Fruit fly (Drosophila melanogaster) S2 (cell line): Measurements from ENCODE around the gene CG31100.

Experiments used
- CG8478 ChIP-seq: fragments of >200 bp; optimal IDR thresholded peaks from 2 replicates; lab custom pipeline; 2018
- CTCF ChIP-seq, 2 experiments: fragments of >200 bp; optimal IDR thresholded peaks; 2 replicates each; lab custom pipeline; 2018

The CG31100 gene

dm6 chr3R:9037946-9038345, 34.5 kb upstream of the CG31100 start:
- TF ChIP-seq CG8478 (lab: Kevin White, UChicago) = no peak
- no peak for TF ChIP-seq CTCF (optimal IDR thresholded peaks at IDR 0.05; lab: Kevin White, UChicago)

- TF ChIP-seq CTCF (optimal IDR thresholded peaks at IDR 0.05; lab: Kevin White, UChicago) (no peak), CG8478 (lab: Kevin White, UChicago) (no peak)
Observed at dm6 chr3R:9035252-9035651, 31.8 kb upstream of the CG31100 start.

dm6 chr3R:9033619-9034401, 30.4 kb upstream of the CG31100 start:
- no peak for TF ChIP-seq CG8478 (lab: Kevin White, UChicago)
- no peak for TF ChIP-seq CTCF (optimal IDR thresholded peaks at IDR 0.05; lab: Kevin White, UChicago)

- TF ChIP-seq CTCF (optimal IDR thresholded peaks at IDR 0.05; lab: Kevin White, UChicago) = no peak
- TF ChIP-seq CG8478 (lab: Kevin White, UChicago) = no peak
Observed at dm6 chr3R:9031797-9032418, 28.5 kb upstream of the CG31100 start.

- no peak for TF ChIP-seq CG8478 (lab: Kevin White, UChicago)
- no peak for TF ChIP-seq CTCF (optimal IDR thresholded peaks at IDR 0.05; lab: Kevin White, UChicago)
Observed at dm6 chr3R:9030750-9031128, 27.3 kb upstream of the CG31100 start.

- TF ChIP-seq CTCF (optimal IDR thresholded peaks at IDR 0.05; lab: Kevin White, UChicago) (no peak), CG8478 (lab: Kevin White, UChicago) (no peak)
Observed at dm6 chr3R:9030006-9030749, 26.7 kb upstream of the CG31100 start.

dm6 chr3R:9029411-9029810, 26.0 kb upstream of the CG31100 start:
- no peak for TF ChIP-seq CG8478 (lab: Kevin White, UChicago)
- no peak for TF ChIP-seq CTCF (optimal IDR thresholded peaks at IDR 0.05; lab: Kevin White, UChicago)

dm6 chr3R:9028690-9029089, 25.2 kb upstream of the CG31100 start:
- TF ChIP-seq CTCF (optimal IDR thresholded peaks at IDR 0.05; lab: Kevin White, UChicago) (no peak), CG8478 (lab: Kevin White, UChicago) (no peak)

dm6 chr3R:9027082-9027481, 23.6 kb upstream of the CG31100 start:
- TF ChIP-seq CTCF (optimal IDR thresholded peaks at IDR 0.05; lab: Kevin White, UChicago) = no peak
- no peak for TF ChIP-seq CG8478 (lab: Kevin White, UChicago)

dm6 chr3R:9024835-9025510, 21.5 kb upstream of the CG31100 start:
- no peak for TF ChIP-seq CTCF (optimal IDR thresholded peaks at IDR 0.05; lab: Kevin White, UChicago)
- TF ChIP-seq CG8478 (lab: Kevin White, UChicago) = no peak

dm6 chr3R:9023934-9024333, 20.5 kb upstream of the CG31100 start:
- TF ChIP-seq CTCF (optimal IDR thresholded peaks at IDR 0.05; lab: Kevin White, UChicago) (no peak), CG8478 (lab: Kevin White, UChicago) (no peak)

dm6 chr3R:9019689-9020138, 16.3 kb upstream of the CG31100 start, which contains the start of gene tgo:
TSS of gene tgo (minus strand) at chr3R:9020022.
- peak; percentile 15 to 47 for TF ChIP-seq CTCF (optimal IDR thresholded peaks at IDR 0.05; lab: Kevin White, UChicago)
- TF ChIP-seq CG8478 (lab: Kevin White, UChicago) = no peak

- TF ChIP-seq CTCF (optimal IDR thresholded peaks at IDR 0.05; lab: Kevin White, UChicago) (no peak), CG8478 (lab: Kevin White, UChicago) (no peak)
Observed at dm6 chr3R:9016869-9017268, 13.4 kb upstream of the CG31100 start.

dm6 chr3R:9014859-9015466, 11.5 kb upstream of the CG31100 start, which contains the start of the genes Kcmf1, Sf3b5 and CG11986:
TSS of gene Kcmf1 (minus strand) at chr3R:9014909.
TSS of gene Sf3b5 (minus strand) at chr3R:9015341.
TSS of gene CG11986 (plus strand) at chr3R:9015446.
- TF ChIP-seq CG8478 (lab: Kevin White, UChicago) (no peak), CTCF (optimal IDR thresholded peaks at IDR 0.05; lab: Kevin White, UChicago) (no peak)
